Fruit fly (Drosophila melanogaster): ENCODE results near the gene CG45493.
"Not testable (repeated sequence)": the region's sequence is repeated elsewhere in the genome, so short reads cannot be mapped to it uniquely, and the experiment has no call there.

Gene CG45493

DNA sequence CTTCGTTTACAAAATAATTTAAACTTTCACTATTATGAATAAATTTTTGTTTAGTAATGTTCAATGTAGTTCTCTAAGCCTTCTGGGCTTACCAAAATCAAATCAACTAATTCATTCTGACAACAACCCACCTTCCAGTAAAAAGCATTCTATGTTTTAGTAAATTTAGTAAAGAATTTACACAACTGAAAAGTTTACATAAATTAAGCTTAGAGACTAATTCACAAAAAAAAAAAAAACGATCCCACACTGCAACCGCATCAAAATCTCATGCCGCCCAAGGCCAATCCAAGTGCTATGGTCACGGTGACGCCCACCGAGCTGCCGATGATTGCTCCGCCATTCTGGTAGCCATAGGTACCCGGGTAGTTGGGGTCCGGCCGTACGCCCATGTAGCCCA is at the start of gene CG45493:
TSS of gene CG45493 (minus strand) at position 101 of the 400 bp plus-strand sequence.
- not testable (repeated sequence) for TF ChIP-seq Dll (optimal IDR thresholded peaks at IDR 0.05); psq (optimal IDR thresholded peaks at IDR 0.05); EcR (GFP tag; optimal IDR thresholded peaks at IDR 0.05)

DNA sequence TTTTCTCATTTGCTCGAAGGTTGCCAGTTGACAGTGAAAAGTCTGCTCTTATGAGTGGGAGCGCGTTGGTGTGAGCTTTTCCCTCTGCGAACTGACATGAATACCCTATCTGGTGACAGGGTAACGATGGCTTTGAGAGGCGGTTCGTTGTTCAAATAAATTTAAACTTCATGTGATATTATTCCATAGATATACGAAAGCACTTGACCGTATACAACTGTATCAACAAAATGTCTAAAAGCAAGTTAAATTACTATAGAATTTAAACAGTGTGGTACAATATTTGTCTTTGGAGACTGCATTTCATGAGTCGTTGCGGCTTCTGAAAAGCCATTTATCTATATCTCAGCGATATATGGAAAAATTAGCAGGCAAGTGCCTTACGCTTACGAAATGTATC is 15.5 kb upstream of the CG45493 start:
- TF ChIP-seq pan (optimal IDR thresholded peaks at IDR 0.05) (no peak), CG8478 (optimal IDR thresholded peaks at IDR 0.05) (no peak), psq (optimal IDR thresholded peaks at IDR 0.05) (no peak), Dll (optimal IDR thresholded peaks at IDR 0.05) (no peak), EcR (GFP tag; optimal IDR thresholded peaks at IDR 0.05) (no peak), usp (GFP tag; optimal IDR thresholded peaks at IDR 0.05) (no peak)

DNA sequence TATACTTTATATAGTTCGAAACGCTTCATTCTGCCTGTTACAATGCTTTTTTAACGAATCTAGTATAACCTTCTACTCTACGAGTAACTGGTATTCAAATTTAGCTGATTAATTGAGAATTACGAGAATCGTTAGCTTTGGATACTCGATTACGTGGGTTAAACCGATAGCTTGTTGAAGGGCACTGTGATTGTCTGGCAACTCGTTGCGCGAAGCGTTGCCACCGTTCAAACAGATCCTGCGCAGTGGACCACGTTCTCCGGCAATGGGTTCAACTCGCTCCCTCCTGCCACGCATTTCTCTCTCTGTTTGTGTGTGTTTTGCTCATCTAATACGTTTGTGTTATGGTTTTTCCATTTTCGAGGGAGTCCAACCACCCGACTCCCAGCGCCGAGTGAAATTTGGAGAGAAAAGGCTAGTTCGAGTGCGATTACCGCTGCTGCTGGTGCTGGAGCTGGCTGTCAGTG is 12.2 kb upstream of the CG45493 start, which contains the start of gene Nep3:
TSS of gene Nep3 (plus strand) at position 417 of the 467 bp plus-strand sequence.
- no peak for TF ChIP-seq usp (GFP tag; optimal IDR thresholded peaks at IDR 0.05)
- no peak for TF ChIP-seq pan (optimal IDR thresholded peaks at IDR 0.05)
- no peak for TF ChIP-seq CG8478 (optimal IDR thresholded peaks at IDR 0.05)
- no peak for TF ChIP-seq EcR (GFP tag; optimal IDR thresholded peaks at IDR 0.05)
- TF ChIP-seq psq (optimal IDR thresholded peaks at IDR 0.05) = no peak
- no peak for TF ChIP-seq Dll (optimal IDR thresholded peaks at IDR 0.05)

DNA sequence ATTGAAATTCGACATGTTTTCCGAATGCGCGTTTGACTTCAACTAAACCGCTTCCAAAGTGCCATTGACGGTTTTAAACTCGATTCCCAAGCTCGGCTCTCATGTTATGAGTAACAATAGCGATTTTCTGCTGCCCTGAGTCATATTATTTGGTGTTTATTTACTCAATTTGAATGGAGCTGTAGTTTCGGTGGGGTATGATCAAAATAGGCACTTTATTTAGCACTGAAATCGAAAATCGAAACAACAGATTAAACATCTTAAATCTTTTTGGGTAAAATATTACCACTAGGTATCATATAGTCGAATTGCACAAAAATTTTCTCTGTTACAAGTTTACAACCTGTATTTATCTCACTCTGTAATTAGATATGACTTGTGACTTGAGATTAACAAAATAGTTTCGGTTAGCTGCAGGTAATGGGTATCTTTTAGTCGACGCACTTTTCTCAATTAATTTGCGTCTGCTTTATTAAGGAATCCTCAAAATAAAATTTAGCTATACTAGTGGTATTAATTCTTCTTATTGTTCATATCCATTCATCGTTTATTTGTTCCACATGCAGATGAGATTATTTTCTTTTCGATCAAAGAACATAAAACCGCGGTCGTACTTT is 10.8 kb upstream of the CG45493 start, which contains the start of gene CG12655:
TSS of gene CG12655 (minus strand) at position 51 of the 617 bp plus-strand sequence.
- no peak for TF ChIP-seq usp (GFP tag; optimal IDR thresholded peaks at IDR 0.05)
- no peak for TF ChIP-seq Dll (optimal IDR thresholded peaks at IDR 0.05)
- TF ChIP-seq pan (optimal IDR thresholded peaks at IDR 0.05) = no peak
- TF ChIP-seq CG8478 (optimal IDR thresholded peaks at IDR 0.05) = no peak
- TF ChIP-seq psq (optimal IDR thresholded peaks at IDR 0.05) = no peak
- TF ChIP-seq EcR (GFP tag; optimal IDR thresholded peaks at IDR 0.05) = no peak

DNA sequence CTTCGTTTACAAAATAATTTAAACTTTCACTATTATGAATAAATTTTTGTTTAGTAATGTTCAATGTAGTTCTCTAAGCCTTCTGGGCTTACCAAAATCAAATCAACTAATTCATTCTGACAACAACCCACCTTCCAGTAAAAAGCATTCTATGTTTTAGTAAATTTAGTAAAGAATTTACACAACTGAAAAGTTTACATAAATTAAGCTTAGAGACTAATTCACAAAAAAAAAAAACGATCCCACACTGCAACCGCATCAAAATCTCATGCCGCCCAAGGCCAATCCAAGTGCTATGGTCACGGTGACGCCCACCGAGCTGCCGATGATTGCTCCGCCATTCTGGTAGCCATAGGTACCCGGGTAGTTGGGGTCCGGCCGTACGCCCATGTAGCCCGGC is 9.6 kb upstream of the CG45493 start, which contains the start of gene CG43784:
TSS of gene CG43784 (minus strand) at position 101 of the 400 bp plus-strand sequence.
- TF ChIP-seq psq (optimal IDR thresholded peaks at IDR 0.05); CG8478 (optimal IDR thresholded peaks at IDR 0.05); usp (GFP tag; optimal IDR thresholded peaks at IDR 0.05): not testable (repeated sequence)

DNA sequence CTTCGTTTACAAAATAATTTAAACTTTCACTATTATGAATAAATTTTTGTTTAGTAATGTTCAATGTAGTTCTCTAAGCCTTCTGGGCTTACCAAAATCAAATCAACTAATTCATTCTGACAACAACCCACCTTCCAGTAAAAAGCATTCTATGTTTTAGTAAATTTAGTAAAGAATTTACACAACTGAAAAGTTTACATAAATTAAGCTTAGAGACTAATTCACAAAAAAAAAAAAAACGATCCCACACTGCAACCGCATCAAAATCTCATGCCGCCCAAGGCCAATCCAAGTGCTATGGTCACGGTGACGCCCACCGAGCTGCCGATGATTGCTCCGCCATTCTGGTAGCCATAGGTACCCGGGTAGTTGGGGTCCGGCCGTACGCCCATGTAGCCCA is 4.8 kb upstream of the CG45493 start, which contains the start of gene CG45494:
TSS of gene CG45494 (minus strand) at position 101 of the 400 bp plus-strand sequence.
- not testable (repeated sequence) for TF ChIP-seq Dll (optimal IDR thresholded peaks at IDR 0.05); pan (optimal IDR thresholded peaks at IDR 0.05); EcR (GFP tag; optimal IDR thresholded peaks at IDR 0.05)

DNA sequence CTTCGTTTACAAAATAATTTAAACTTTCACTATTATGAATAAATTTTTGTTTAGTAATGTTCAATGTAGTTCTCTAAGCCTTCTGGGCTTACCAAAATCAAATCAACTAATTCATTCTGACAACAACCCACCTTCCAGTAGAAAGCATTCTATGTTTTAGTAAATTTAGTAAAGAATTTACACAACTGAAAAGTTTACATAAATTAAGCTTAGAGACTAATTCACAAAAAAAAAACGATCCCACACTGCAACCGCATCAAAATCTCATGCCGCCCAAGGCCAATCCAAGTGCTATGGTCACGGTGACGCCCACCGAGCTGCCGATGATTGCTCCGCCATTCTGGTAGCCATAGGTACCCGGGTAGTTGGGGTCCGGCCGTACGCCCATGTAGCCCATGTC is 4.6 kb downstream of the CG45493 start, which contains the start of gene CG45492:
TSS of gene CG45492 (minus strand) at position 101 of the 400 bp plus-strand sequence.
- TF ChIP-seq usp (GFP tag; optimal IDR thresholded peaks at IDR 0.05); EcR (GFP tag; optimal IDR thresholded peaks at IDR 0.05); Dll (optimal IDR thresholded peaks at IDR 0.05): not testable (repeated sequence)

DNA sequence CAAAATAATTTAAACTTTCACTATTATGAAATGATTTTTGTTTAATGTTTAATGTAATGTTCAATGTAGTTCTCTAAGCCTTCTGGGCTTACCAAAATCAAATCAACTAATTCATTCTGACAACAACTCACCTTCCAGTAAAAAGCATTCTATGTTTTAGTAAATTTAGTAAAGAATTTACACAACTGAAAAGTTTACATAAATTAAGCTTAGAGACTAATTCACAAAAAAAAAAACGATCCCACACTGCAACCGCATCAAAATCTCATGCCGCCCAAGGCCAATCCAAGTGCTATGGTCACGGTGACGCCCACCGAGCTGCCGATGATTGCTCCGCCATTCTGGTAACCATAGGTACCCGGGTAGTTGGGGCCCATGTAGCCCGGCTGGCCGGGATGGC is 9.8 kb downstream of the CG45493 start, which contains the start of gene CG45491:
TSS of gene CG45491 (minus strand) at position 101 of the 400 bp plus-strand sequence.
- TF ChIP-seq EcR (GFP tag; optimal IDR thresholded peaks at IDR 0.05); usp (GFP tag; optimal IDR thresholded peaks at IDR 0.05); CG8478 (optimal IDR thresholded peaks at IDR 0.05): not testable (repeated sequence)

DNA sequence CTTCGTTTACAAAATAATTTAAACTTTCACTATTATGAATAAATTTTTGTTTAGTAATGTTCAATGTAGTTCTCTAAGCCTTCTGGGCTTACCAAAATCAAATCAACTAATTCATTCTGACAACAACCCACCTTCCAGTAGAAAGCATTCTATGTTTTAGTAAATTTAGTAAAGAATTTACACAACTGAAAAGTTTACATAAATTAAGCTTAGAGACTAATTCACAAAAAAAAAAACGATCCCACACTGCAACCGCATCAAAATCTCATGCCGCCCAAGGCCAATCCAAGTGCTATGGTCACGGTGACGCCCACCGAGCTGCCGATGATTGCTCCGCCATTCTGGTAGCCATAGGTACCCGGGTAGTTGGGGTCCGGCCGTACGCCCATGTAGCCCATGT is 14.5 kb downstream of the CG45493 start, which contains the start of gene CG45490:
TSS of gene CG45490 (minus strand) at position 101 of the 400 bp plus-strand sequence.
- TF ChIP-seq EcR (GFP tag; optimal IDR thresholded peaks at IDR 0.05); Dll (optimal IDR thresholded peaks at IDR 0.05); usp (GFP tag; optimal IDR thresholded peaks at IDR 0.05): not testable (repeated sequence)

DNA sequence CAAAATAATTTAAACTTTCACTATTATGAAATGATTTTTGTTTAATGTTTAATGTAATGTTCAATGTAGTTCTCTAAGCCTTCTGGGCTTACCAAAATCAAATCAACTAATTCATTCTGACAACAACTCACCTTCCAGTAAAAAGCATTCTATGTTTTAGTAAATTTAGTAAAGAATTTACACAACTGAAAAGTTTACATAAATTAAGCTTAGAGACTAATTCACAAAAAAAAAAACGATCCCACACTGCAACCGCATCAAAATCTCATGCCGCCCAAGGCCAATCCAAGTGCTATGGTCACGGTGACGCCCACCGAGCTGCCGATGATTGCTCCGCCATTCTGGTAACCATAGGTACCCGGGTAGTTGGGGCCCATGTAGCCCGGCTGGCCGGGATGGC is 19.6 kb downstream of the CG45493 start, which contains the start of gene CG45489:
TSS of gene CG45489 (minus strand) at position 101 of the 400 bp plus-strand sequence.
- not testable (repeated sequence) for TF ChIP-seq psq (optimal IDR thresholded peaks at IDR 0.05); CG8478 (optimal IDR thresholded peaks at IDR 0.05); EcR (GFP tag; optimal IDR thresholded peaks at IDR 0.05)

DNA sequence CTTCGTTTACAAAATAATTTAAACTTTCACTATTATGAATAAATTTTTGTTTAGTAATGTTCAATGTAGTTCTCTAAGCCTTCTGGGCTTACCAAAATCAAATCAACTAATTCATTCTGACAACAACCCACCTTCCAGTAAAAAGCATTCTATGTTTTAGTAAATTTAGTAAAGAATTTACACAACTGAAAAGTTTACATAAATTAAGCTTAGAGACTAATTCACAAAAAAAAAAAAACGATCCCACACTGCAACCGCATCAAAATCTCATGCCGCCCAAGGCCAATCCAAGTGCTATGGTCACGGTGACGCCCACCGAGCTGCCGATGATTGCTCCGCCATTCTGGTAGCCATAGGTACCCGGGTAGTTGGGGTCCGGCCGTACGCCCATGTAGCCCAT is 28.3 kb downstream of the CG45493 start, which contains the start of gene CG45488:
TSS of gene CG45488 (minus strand) at position 101 of the 400 bp plus-strand sequence.
- TF ChIP-seq psq (optimal IDR thresholded peaks at IDR 0.05); Dll (optimal IDR thresholded peaks at IDR 0.05); EcR (GFP tag; optimal IDR thresholded peaks at IDR 0.05): not testable (repeated sequence)

DNA sequence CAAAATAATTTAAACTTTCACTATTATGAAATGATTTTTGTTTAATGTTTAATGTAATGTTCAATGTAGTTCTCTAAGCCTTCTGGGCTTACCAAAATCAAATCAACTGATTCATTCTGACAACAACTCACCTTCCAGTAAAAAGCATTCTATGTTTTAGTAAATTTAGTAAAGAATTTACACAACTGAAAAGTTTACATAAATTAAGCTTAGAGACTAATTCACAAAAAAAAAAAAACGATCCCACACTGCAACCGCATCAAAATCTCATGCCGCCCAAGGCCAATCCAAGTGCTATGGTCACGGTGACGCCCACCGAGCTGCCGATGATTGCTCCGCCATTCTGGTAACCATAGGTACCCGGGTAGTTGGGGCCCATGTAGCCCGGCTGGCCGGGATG is 33.5 kb downstream of the CG45493 start, which contains the start of gene CG45487:
TSS of gene CG45487 (minus strand) at position 101 of the 400 bp plus-strand sequence.
- TF ChIP-seq pan (optimal IDR thresholded peaks at IDR 0.05); usp (GFP tag; optimal IDR thresholded peaks at IDR 0.05); EcR (GFP tag; optimal IDR thresholded peaks at IDR 0.05): not testable (repeated sequence)

DNA sequence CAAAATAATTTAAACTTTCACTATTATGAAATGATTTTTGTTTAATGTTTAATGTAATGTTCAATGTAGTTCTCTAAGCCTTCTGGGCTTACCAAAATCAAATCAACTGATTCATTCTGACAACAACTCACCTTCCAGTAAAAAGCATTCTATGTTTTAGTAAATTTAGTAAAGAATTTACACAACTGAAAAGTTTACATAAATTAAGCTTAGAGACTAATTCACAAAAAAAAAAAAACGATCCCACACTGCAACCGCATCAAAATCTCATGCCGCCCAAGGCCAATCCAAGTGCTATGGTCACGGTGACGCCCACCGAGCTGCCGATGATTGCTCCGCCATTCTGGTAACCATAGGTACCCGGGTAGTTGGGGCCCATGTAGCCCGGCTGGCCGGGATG is 38.7 kb downstream of the CG45493 start, which contains the start of gene CG45486:
TSS of gene CG45486 (minus strand) at position 101 of the 400 bp plus-strand sequence.
- not testable (repeated sequence) for TF ChIP-seq EcR (GFP tag; optimal IDR thresholded peaks at IDR 0.05); CG8478 (optimal IDR thresholded peaks at IDR 0.05); usp (GFP tag; optimal IDR thresholded peaks at IDR 0.05)

Data from whole organism.